Worm (Caenorhabditis elegans) whole organism, midembryonic: ENCODE results near the gene C16C8.21.

Experiments used
- T22C8.4 ChIP-seq: fragments of 200-800 bp; sonication (Bioruptor generic); IDR thresholded peaks from 2 replicates; pipeline ENCODE4 v1.3.6; 2022; ENCODE audit warnings: missing genetic modification characterization, missing compliant biosample characterization
- cog-1 ChIP-seq: sonication (generic microtip); optimal IDR thresholded peaks from 2 replicates; lab custom pipeline; 2016; ENCODE audit warnings: missing genetic modification characterization, missing compliant biosample characterization
- flt-1 ChIP-seq: fragments of 200-800 bp; sonication (Bioruptor generic); IDR thresholded peaks from 2 replicates; pipeline ENCODE4 v1.3.6; 2022; ENCODE audit warnings: missing genetic modification characterization, missing compliant biosample characterization
- klf-2 ChIP-seq: fragments of 200-800 bp; sonication (Bioruptor generic); conservative IDR thresholded peaks from 2 replicates; pipeline ENCODE4 v1.3.6; 2022; ENCODE audit warnings: missing genetic modification reagents, missing genetic modification characterization, missing compliant biosample characterization
- med-1 ChIP-seq: sonication (generic microtip); optimal IDR thresholded peaks from 2 replicates; lab custom pipeline; 2017; ENCODE audit warnings: missing genetic modification characterization, mild to moderate bottlenecking, missing compliant biosample characterization, antibody characterized with exemption, missing genetic modification reagents; ENCODE audit not compliant: insufficient read depth
- ref-1 ChIP-seq: fragments of 200-800 bp; sonication (Bioruptor generic); conservative IDR thresholded peaks from 2 replicates; pipeline ENCODE4 v1.3.6; 2022; ENCODE audit warnings: missing genetic modification reagents, missing genetic modification characterization, missing compliant biosample characterization
- tab-1 ChIP-seq: fragments of 200-800 bp; sonication (Bioruptor generic); IDR thresholded peaks from 2 replicates; pipeline ENCODE4 v1.3.6; 2022; ENCODE audit warnings: missing genetic modification characterization, missing compliant biosample characterization
- ztf-23 ChIP-seq: fragments of 200-800 bp; sonication (Bioruptor generic); IDR thresholded peaks from 2 replicates; pipeline ENCODE4 v1.3.6; 2022; ENCODE audit warnings: missing genetic modification reagents, missing genetic modification characterization, missing compliant biosample characterization
- ztf-29 ChIP-seq: fragments of 200-800 bp; sonication (Bioruptor generic); IDR thresholded peaks from 2 replicates; pipeline ENCODE4 v1.3.6; 2022; ENCODE audit warnings: missing genetic modification reagents, missing genetic modification characterization, missing compliant biosample characterization

Gene C16C8.21

DNA sequence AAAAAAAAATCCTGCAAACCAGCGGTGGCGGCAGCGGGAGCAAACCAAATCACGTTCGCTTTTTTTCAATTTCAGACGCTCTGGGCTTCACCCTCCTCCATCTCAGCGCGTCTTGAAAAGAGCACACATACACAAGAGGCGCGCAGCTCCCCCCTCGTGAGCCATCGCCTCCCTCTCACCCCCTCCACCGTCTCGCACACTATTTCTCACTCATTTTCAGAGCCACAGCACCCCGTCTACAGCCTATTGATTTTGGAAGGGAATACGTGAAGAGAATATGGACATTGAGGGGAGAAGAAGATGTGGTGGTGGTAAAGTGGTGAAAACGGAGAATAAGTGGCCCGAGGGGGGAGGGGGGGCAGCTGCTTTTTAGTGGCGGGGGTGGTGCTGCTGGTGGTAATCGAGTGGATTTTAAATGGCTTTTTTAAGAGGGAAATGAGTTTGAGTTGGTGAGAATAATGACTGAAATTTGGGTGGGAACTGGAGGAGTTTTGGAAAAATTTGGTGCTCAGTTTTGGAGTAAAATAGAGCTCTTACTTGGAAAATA lies 19.8 kb upstream of the C16C8.21 start:
- peak; percentile 56; the same call in 1 of the 2 replicates for TF ChIP-seq ztf-23 (GFP tag; lab: Robert Waterston, UW)
- 0 out of 2 replicates have a peak, but pooled peaks have one; percentile 16 for TF ChIP-seq T22C8.4
- no peak for TF ChIP-seq tab-1 (GFP tag; lab: Robert Waterston, UW)

DNA sequence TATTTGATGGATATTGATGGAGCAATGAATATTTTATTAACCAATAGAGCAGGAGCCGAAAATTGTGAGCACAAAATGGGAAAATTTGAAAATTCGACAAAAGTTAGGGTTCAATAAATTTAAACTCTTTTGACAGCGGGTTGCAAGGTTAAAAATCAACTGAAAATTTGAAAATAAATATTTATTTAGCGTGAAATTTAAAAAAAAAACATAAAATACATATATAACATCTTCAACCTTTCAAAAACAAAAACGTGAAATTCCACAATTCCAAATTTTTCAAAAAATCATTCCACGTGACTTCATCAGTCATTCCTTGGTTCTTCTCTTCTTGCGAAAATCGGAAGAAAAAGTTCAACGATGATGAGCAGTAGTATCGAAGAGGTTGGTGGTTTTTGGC lies 18.6 kb upstream of the C16C8.21 start, which contains the start of gene C16C8.18:
Gene C16C8.18 (plus strand): TSS at position 301 of the 400 bp plus-strand sequence.
- TF ChIP-seq cog-1 (tag; lab: Kevin White, UChicago) = no peak
- TF ChIP-seq flt-1 (GFP tag; lab: Robert Waterston, UW) = no peak
- no peak for TF ChIP-seq ztf-23 (GFP tag; lab: Robert Waterston, UW)
- TF ChIP-seq ref-1 (GFP tag; lab: Robert Waterston, UW) = no peak
- TF ChIP-seq tab-1 (GFP tag; lab: Robert Waterston, UW) = no peak
- no peak for TF ChIP-seq klf-2
- no peak for TF ChIP-seq med-1
- TF ChIP-seq ztf-29 (GFP tag; lab: Robert Waterston, UW) = no peak
- TF ChIP-seq T22C8.4 = no peak

DNA sequence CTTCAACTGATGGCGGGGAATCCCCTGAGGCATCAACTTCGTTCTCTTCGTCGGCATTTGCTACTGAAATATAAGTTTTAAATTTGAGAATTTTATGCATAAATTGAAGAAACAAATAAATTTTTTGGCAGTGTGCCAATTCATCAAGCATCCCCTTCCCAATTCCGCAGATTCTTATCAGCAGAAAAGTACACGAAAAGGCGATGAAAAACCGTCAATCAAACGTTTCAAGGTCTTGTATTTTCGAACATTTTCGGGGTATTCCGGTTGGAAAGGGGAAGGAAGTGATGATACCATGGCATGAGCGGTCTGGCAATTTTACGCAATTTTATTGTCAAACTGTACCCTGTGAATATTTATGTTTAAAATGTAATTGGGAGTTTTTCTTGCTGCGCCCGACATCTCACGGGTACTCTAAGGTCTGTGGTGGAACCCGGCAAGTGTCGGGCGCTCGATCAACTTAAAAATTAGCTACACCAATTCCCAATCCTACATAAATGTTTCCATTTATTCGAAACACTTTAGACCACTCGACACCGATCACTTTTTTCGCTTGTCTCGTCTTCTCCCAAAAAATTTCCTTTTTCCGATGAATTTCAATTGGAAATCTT lies 13.0 kb upstream of the C16C8.21 start:
- TF ChIP-seq klf-2 = no peak
- TF ChIP-seq T22C8.4 = no peak
- TF ChIP-seq ztf-23 (GFP tag; lab: Robert Waterston, UW) = no peak
- no peak for TF ChIP-seq ref-1 (GFP tag; lab: Robert Waterston, UW)
- no peak for TF ChIP-seq tab-1 (GFP tag; lab: Robert Waterston, UW)
- TF ChIP-seq cog-1 (tag; lab: Kevin White, UChicago) = no peak
- TF ChIP-seq med-1 = no peak
- no peak for TF ChIP-seq flt-1 (GFP tag; lab: Robert Waterston, UW)
- no peak for TF ChIP-seq ztf-29 (GFP tag; lab: Robert Waterston, UW)

DNA sequence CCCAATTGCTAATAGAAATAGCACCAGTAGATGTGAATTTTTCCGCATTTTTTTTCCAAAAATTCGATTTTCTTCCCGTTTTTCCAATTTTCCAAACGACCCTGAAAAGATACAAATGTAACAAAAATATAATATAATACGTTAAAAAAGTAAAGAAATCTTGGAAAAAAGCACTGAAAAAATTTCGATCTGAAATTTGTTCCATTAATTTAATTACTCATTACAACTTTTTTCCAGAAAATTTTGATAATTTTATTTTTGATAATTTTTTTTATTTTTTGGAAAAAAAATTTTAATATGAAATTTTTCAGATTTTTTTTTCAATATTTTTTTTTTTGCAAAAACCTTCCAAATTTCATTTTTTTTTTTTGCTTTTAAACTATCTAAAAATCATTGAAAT lies 11.6 kb upstream of the C16C8.21 start, which contains the start of gene skpo-2:
Gene skpo-2 (minus strand): TSS at position 101 of the 400 bp plus-strand sequence.
- no peak for TF ChIP-seq ztf-29 (GFP tag; lab: Robert Waterston, UW)
- TF ChIP-seq cog-1 (tag; lab: Kevin White, UChicago) = no peak
- no peak for TF ChIP-seq flt-1 (GFP tag; lab: Robert Waterston, UW)
- TF ChIP-seq T22C8.4 = no peak
- TF ChIP-seq med-1 = no peak
- no peak for TF ChIP-seq ztf-23 (GFP tag; lab: Robert Waterston, UW)
- TF ChIP-seq tab-1 (GFP tag; lab: Robert Waterston, UW) = no peak

DNA sequence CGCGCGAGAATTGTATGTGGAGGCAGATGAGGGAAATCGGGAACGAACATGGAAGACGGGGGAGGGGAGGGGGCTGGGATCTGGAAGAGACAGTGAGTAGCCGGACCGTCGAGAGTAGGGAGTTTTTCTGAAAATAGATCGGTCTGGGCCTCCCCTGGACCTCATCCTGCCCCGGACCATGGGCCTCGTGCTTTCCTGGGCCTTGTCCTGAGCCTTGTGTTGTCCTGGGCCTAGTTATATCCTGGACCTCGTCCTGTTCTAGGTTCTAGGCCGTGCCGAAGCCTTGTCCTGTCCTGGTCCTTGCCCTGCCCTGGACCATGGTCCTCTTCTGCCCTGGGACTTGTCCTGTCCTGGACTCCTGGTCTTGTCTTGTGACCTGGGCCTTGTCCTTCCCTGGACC lies 10.6 kb upstream of the C16C8.21 start:
- TF ChIP-seq med-1 = no peak
- no peak for TF ChIP-seq klf-2
- TF ChIP-seq ref-1 (GFP tag; lab: Robert Waterston, UW) = no peak
- TF ChIP-seq tab-1 (GFP tag; lab: Robert Waterston, UW) = no peak

DNA sequence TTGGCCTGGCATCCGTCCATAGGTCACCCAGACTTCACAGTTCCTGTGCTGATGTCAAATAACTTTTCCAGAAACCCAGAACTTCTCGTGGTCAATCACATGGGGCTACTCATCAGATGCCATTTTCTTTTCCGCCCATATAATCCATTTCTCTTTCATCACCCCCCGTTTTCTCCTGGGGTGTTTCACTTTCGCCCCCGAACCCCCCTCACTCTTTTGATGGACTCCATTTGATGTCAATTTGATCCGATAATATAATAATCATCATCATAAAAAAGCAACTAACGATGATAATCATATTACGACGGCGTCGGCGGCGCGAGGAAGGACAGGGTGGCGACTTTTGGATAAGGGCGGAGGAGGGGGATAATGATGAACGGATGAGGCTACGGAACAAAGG lies 9.7 kb upstream of the C16C8.21 start:
- TF ChIP-seq klf-2 (no peak), ref-1 (GFP tag; lab: Robert Waterston, UW) (no peak), med-1 (no peak), ztf-29 (GFP tag; lab: Robert Waterston, UW) (no peak), T22C8.4 (no peak), cog-1 (tag; lab: Kevin White, UChicago) (no peak), ztf-23 (GFP tag; lab: Robert Waterston, UW) (no peak), tab-1 (GFP tag; lab: Robert Waterston, UW) (no peak), flt-1 (GFP tag; lab: Robert Waterston, UW) (no peak)

DNA sequence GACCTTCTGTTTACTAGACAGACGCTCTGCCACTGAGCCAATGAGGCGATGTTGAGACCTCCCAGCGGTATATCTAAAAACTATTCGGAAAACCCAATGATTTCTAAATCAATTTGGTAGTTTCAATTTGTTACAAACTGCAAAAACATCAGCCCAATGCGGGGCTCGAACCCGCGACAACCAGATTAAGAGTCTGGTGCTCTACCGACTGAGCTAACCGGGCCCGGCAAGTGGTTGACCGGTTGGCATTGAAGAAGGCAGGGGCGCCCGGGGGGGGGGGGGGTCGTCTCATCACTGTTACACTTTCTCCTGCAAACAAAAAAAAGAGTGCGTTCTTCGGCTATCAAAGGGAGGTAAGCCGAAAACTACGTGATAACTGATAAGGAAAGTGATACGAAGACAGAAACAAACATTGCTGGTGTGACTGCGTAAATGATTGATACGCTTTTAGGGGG lies 8.7 kb upstream of the C16C8.21 start:
- TF ChIP-seq cog-1 (tag; lab: Kevin White, UChicago) (peak; percentile 14), ref-1 (GFP tag; lab: Robert Waterston, UW) (peak; percentile 46; the same call in 1 of the 2 replicates), ztf-23 (GFP tag; lab: Robert Waterston, UW) (peak; percentile 72), med-1 (no peak), T22C8.4 (peak; percentile 62; the same call in 1 of the 2 replicates), tab-1 (GFP tag; lab: Robert Waterston, UW) (peak; percentile 84), flt-1 (GFP tag; lab: Robert Waterston, UW) (peak; percentile 85), ztf-29 (GFP tag; lab: Robert Waterston, UW) (0 out of 2 replicates have a peak, but pooled peaks have one; percentile 35), klf-2 (no peak)

DNA sequence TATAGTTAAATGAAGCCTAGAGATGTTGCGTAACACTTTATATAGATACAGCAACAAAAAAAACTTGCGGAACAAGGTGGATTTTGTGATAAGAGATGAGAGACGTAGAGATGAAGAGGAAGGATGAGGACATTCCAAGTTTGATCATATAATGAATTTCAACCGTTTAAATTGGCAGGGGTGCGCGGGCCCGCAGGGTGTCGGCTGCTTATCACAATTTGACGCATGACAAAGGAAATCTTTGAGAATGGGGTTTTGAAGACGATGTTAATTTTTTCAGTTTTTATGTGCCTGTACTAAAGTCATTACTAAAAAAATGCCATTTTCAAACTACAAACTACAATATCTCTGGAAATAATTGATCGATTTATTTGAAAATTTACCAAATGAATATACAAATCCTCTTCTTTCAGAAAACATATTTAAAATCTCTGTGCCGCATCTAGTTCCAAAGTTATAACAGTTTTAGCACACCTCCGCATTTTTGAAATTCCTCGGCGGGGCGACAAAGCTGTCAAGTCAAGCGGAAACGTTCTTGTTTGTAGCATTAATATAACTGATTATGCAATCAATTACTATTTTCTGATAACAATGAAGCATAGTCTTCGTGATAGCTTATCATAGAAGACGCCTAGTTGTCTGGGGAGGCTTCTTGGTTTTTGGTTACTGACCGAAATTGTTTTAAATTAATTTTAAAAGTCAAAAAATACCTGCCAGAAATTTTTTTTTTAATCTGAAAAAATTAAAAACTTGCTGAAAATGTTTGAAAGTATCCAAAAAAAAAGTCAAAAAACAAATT lies 8.0 kb upstream of the C16C8.21 start:
- TF ChIP-seq klf-2 (no peak), ref-1 (GFP tag; lab: Robert Waterston, UW) (no peak), ztf-23 (GFP tag; lab: Robert Waterston, UW) (no peak), T22C8.4 (no peak), tab-1 (GFP tag; lab: Robert Waterston, UW) (no peak), ztf-29 (GFP tag; lab: Robert Waterston, UW) (no peak), med-1 (no peak), cog-1 (tag; lab: Kevin White, UChicago) (no peak)

DNA sequence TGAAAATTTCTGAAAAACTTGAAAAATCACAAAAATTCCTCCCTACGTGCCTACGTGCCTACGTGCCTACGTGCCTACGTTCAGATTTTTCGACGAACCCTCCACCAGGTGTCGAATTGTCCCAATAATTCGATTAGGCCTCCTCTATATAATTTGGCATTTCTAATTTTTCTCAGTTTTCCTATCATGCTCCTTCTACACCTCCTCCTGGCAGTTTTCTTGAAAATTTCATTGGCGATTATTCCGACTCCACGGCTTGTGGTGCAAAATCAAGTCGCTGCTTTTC lies 7.4 kb upstream of the C16C8.21 start, which contains the start of gene C16C8.17:
Gene C16C8.17 (plus strand): TSS at position 187 of the 286 bp plus-strand sequence.
- TF ChIP-seq klf-2 (no peak), cog-1 (tag; lab: Kevin White, UChicago) (no peak), T22C8.4 (no peak), ztf-23 (GFP tag; lab: Robert Waterston, UW) (no peak), flt-1 (GFP tag; lab: Robert Waterston, UW) (no peak), med-1 (no peak), tab-1 (GFP tag; lab: Robert Waterston, UW) (no peak), ref-1 (GFP tag; lab: Robert Waterston, UW) (no peak), ztf-29 (GFP tag; lab: Robert Waterston, UW) (no peak)
